Worm (Caenorhabditis elegans) whole organism, midembryonic: Measurements from ENCODE around the gene gei-14.

Source experiments
- T22C8.4 ChIP-seq: fragments of 200-800 bp; sonication (Bioruptor generic); IDR thresholded peaks from 2 replicates; pipeline ENCODE4 v1.3.6; 2022; ENCODE audit warnings: missing genetic modification characterization, missing compliant biosample characterization
- flt-1 ChIP-seq: fragments of 200-800 bp; sonication (Bioruptor generic); IDR thresholded peaks from 2 replicates; pipeline ENCODE4 v1.3.6; 2022; ENCODE audit warnings: missing genetic modification characterization, missing compliant biosample characterization
- klf-2 ChIP-seq: fragments of 200-800 bp; sonication (Bioruptor generic); conservative IDR thresholded peaks from 2 replicates; pipeline ENCODE4 v1.3.6; 2022; ENCODE audit warnings: missing genetic modification reagents, missing genetic modification characterization, missing compliant biosample characterization
- tab-1 ChIP-seq: fragments of 200-800 bp; sonication (Bioruptor generic); IDR thresholded peaks from 2 replicates; pipeline ENCODE4 v1.3.6; 2022; ENCODE audit warnings: missing genetic modification characterization, missing compliant biosample characterization
- ztf-23 ChIP-seq: fragments of 200-800 bp; sonication (Bioruptor generic); IDR thresholded peaks from 2 replicates; pipeline ENCODE4 v1.3.6; 2022; ENCODE audit warnings: missing genetic modification reagents, missing genetic modification characterization, missing compliant biosample characterization

- TF ChIP-seq tab-1 (GFP tag; lab: Robert Waterston, UW) (no peak), ztf-23 (GFP tag; lab: Robert Waterston, UW) (no peak), flt-1 (GFP tag; lab: Robert Waterston, UW) (no peak), klf-2 (no peak), T22C8.4 (no peak)
Observed at ce11 chrII:8311484-8311883, 35.5 kb upstream of the gei-14 start.
